Worm (Caenorhabditis elegans): Measurements from ENCODE around the gene R07A4.2.

R07A4.2 gene

DNA sequence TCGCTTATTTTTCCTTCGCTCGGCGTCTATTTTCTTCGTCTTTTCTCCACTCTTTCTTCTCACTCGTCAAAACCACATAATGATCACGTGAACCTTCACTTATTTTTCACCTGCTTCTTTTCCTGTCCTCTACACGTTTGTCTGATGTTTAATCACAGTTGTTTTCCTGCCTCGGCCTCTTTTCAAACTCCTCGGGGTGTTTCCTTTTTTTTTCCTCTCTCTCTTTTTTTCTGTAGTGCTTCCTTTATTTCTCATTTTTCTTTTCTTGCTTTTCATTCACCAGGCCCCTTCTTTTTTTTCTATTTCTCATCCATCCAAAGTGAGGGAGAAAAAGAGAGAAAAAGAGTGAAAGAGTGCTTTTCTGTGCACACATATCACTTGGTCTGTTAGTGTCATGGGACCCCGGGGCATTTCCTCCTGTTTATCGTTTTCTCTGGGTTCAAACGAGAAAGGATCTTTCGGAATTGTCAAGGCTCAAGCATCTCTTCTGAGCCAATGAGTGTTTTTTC lies 24.8 kb upstream of the R07A4.2 start (continued):
- TF ChIP-seq zfp-3 (GFP tag; conservative IDR thresholded peaks at IDR 0.05) (no peak), hmg-1.1 (GFP tag; IDR thresholded peaks at IDR 0.05) (peak; percentile 64; the same call in 1 of the 2 replicates), lin-29 (GFP tag; IDR thresholded peaks at IDR 0.05) (0 out of 2 replicates have a peak, but pooled peaks have one; percentile 45), ctbp-1 (GFP tag; IDR thresholded peaks at IDR 0.05) (peak; percentile 87), unc-62 (GFP tag; optimal IDR thresholded peaks at IDR 0.05 in 1 of 2) (peak in 1 of 2 experiments; percentile 100), unc-62 (tag; optimal IDR thresholded peaks at IDR 0.05) (no peak), lir-3 (tag; optimal IDR thresholded peaks at IDR 0.05) (no peak), aha-1 (tag) (peak; percentile 97), daf-8 (GFP tag; IDR thresholded peaks at IDR 0.05) (no peak), cey-2 (tag; optimal IDR thresholded peaks at IDR 0.05; ENCODE audit: borderline replicate concordance, insufficient read depth) (peak; percentile 67), nhr-11 (tag; optimal IDR thresholded peaks at IDR 0.05) (peak; percentile 92), egl-27 (tag; optimal IDR thresholded peaks at IDR 0.05) (no peak), nhr-10 (tag; optimal IDR thresholded peaks at IDR 0.05) (peak; percentile 70), set-16 (GFP tag; IDR thresholded peaks at IDR 0.05) (peak; percentile 66), nhr-28 (tag; optimal IDR thresholded peaks at IDR 0.05) (peak; percentile 89), vab-7 (GFP tag; IDR thresholded peaks at IDR 0.05) (no peak), hlh-30 (tag; optimal IDR thresholded peaks at IDR 0.05; ENCODE audit: insufficient read depth) (peak; percentile 97)

DNA sequence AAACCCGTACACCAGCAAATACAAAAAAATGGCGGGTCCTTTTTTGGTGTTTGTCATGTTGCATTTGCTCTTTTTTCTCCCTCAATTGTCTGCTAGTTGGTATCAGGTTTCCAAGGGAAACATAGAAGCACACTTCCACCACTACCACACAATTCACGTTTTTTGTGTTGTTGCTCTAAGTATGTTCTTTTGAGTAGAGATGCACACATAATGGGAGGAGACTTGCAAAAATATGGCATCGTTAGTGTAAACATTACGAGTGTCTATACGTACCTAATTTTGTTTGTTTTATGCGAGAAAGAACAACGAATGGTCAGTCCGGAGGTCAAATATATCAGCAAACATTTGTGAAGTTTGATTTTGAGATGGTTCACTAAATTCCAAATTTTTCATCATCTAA lies 23.7 kb upstream of the R07A4.2 start:
- TF ChIP-seq mxl-3 (GFP tag; optimal IDR thresholded peaks at IDR 0.05) (no peak), ceh-28 (tag; optimal IDR thresholded peaks at IDR 0.05) (no peak), aha-1 (tag) (peak; percentile 87)

DNA sequence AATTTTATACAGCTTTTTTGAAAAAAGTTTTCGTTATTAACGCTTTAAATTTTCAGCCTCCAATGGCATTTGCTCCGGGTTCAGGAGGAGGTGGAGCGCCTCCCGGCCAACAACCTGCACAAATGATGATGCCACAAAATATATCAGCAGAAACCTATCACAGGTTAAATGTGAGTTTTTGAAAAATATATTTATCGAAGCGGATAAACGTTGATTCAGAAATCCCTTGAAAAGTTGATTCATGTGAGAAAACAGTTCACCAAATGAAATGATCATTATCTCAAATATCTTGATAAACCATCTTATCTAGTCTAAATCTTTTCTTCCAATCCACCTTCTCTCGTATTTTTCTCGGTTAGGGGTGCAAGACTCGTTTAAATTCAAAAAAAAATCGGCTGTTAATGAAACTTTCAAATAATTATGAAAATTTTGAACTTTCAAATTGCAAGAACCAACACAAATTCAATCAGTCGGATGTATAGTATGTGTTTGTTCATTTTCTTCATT lies 23.0 kb upstream of the R07A4.2 start, which contains the start of gene sma-9:
Gene sma-9, plus strand, starts transcription at position 51 of the 507 bp plus-strand sequence.
- TF ChIP-seq madf-9 (GFP tag; conservative IDR thresholded peaks at IDR 0.05) (no peak), dmd-9 (GFP tag; IDR thresholded peaks at IDR 0.05) (no peak), pqm-1 (tag; optimal IDR thresholded peaks at IDR 0.05) (no peak), unc-62 (GFP tag; optimal IDR thresholded peaks at IDR 0.05 in 1 of 2) (peak in 1 of 2 experiments; percentile 25), unc-62 (tag; optimal IDR thresholded peaks at IDR 0.05) (no peak)

DNA sequence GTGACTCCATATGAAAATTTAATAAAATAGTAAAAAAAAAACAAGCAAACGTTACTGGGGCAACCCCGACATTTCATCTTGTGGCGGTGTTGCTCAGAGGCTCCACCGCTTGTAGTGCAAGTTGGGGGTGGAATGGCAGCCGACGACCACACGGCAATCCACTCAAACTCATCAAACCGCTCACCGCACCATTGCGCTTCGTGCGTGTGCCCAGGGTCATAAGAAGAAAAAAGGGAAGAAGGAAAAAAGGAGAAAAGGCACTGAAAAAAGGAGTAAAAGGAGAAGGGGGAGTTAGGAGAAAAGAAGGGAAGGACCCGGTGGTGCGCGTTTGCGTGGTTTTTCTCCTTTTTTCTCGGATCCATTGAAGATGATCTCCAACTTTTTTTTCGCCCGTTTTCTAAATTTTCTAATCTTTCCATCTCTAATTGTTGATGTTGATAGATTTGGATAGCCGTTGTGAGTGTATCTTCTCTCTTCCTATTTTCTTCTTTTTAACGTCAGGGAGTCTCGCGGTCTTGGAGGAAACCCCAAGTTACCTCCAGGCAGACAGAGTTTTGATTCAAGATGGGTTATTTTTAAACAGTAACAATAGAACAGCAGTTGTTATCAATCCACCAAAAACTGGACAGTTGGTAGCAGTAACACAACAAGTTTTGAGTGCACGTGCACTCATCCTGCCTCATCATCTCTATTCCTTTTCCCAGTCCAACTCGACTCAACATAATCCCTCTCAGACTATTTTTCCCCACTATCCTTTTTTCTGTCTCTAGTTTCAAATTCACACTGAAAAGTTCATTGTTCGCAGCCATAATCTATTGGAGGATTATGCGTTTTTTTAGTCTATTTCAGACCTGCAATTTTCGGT lies 22.2 kb upstream of the R07A4.2 start:
- TF ChIP-seq mes-2 (tag; optimal IDR thresholded peaks at IDR 0.05; ENCODE audit: poor library complexity, severe bottlenecking) (peak; percentile 33), nhr-77 (tag; optimal IDR thresholded peaks at IDR 0.05) (no peak), dmd-8 (GFP tag; IDR thresholded peaks at IDR 0.05) (no peak), dpl-1 (GFP tag; optimal IDR thresholded peaks at IDR 0.05) (no peak), R02D3.7 (tag; optimal IDR thresholded peaks at IDR 0.05) (no peak), ZK337.2 (GFP tag; IDR thresholded peaks at IDR 0.05) (peak; percentile 64; the same call in 1 of the 2 replicates), zfp-2 (tag; optimal IDR thresholded peaks at IDR 0.05) (no peak), tra-1 (GFP tag; IDR thresholded peaks at IDR 0.05) (no peak), fos-1 (tag; optimal IDR thresholded peaks at IDR 0.05) (no peak), zip-11 (GFP tag; IDR thresholded peaks at IDR 0.05) (no peak), nhr-237 (tag; optimal IDR thresholded peaks at IDR 0.05) (no peak), Y75B8A.6 (GFP tag; IDR thresholded peaks at IDR 0.05) (no peak), hlh-11 (tag; optimal IDR thresholded peaks at IDR 0.05) (peak; percentile 13), lsy-2 (tag; optimal IDR thresholded peaks at IDR 0.05) (peak in 1 of 2 experiments; percentile 22), hif-1 (tag; optimal IDR thresholded peaks at IDR 0.05) (no peak), mdt-29 (GFP tag; IDR thresholded peaks at IDR 0.05) (no peak), mdl-1 (tag; optimal IDR thresholded peaks at IDR 0.05) (peak in 1 of 2 experiments; percentile 30), zag-1 (tag; optimal IDR thresholded peaks at IDR 0.05) (no peak), ceh-82 (tag; optimal IDR thresholded peaks at IDR 0.05) (no peak), unc-62 (GFP tag; optimal IDR thresholded peaks at IDR 0.05 in 1 of 2) (peak in 1 of 2 experiments; percentile 13), unc-62 (tag; optimal IDR thresholded peaks at IDR 0.05) (no peak), sdz-12 (GFP tag; optimal IDR thresholded peaks at IDR 0.05) (no peak), unc-130 (GFP tag; optimal IDR thresholded peaks at IDR 0.05) (no peak)
